Fruit fly (Drosophila melanogaster): ENCODE results near the gene for.
A peak's percentile ranks its signal among the peaks of the same experiment; 100 is the strongest.

Gene for

dm6 chr2L:3580668-3581172 lies 76.0 kb downstream of the for start, which contains the start of gene sob (continued):
- TF ChIP-seq CG31441 (GFP tag; IDR thresholded peaks at IDR 0.05) (no peak), bsh (GFP tag; optimal IDR thresholded peaks at IDR 0.05) (peak in 1 of 2 experiments; percentile 23), gro (GFP tag; optimal IDR thresholded peaks at IDR 0.05) (no peak), dpn (GFP tag; optimal IDR thresholded peaks at IDR 0.05) (no peak), Dref (GFP tag; IDR thresholded peaks at IDR 0.05) (no peak), CG11723 (GFP tag; optimal IDR thresholded peaks at IDR 0.05) (no peak), Bgb (GFP tag; IDR thresholded peaks at IDR 0.05; ENCODE audit: partially characterized antibody) (no peak), Hr51 (GFP tag; optimal IDR thresholded peaks at IDR 0.05) (no peak), NfI (GFP tag; optimal IDR thresholded peaks at IDR 0.05) (no peak), CG15696 (tag; optimal IDR thresholded peaks at IDR 0.05) (no peak), CG7786 (GFP tag; optimal IDR thresholded peaks at IDR 0.05) (no peak), Side (GFP tag; optimal IDR thresholded peaks at IDR 0.05) (no peak), ftz-f1 (GFP tag; optimal IDR thresholded peaks at IDR 0.05) (peak; percentile 4), chinmo (GFP tag; IDR thresholded peaks at IDR 0.05; ENCODE audit: partially characterized antibody) (peak; percentile 95), CG6854 (GFP tag; optimal IDR thresholded peaks at IDR 0.05) (no peak), CG8924 (tag; optimal IDR thresholded peaks at IDR 0.05) (peak; percentile 25), CG32532 (GFP tag; IDR thresholded peaks at IDR 0.05) (peak; percentile 83; the same call in 1 of the 2 replicates), maf-S (GFP tag; optimal IDR thresholded peaks at IDR 0.05) (no peak), dmrt99B (tag; optimal IDR thresholded peaks at IDR 0.05) (no peak), CG12219 (GFP tag; optimal IDR thresholded peaks at IDR 0.05) (peak; percentile 8), CG34422 (GFP tag; IDR thresholded peaks at IDR 0.05) (no peak), CG2120 (GFP tag; optimal IDR thresholded peaks at IDR 0.05) (no peak), NC2α (GFP tag; optimal IDR thresholded peaks at IDR 0.05) (no peak), CG10959 (GFP tag; IDR thresholded peaks at IDR 0.05) (no peak), otp (GFP tag; IDR thresholded peaks at IDR 0.05) (no peak), CG30431 (GFP tag; optimal IDR thresholded peaks at IDR 0.05) (no peak), CG32772 (GFP tag; IDR thresholded peaks at IDR 0.05) (no peak), row (GFP tag; IDR thresholded peaks at IDR 0.05) (no peak), CG8359 (GFP tag; optimal IDR thresholded peaks at IDR 0.05; ENCODE audit: borderline replicate concordance) (no peak), CG9932 (GFP tag; IDR thresholded peaks at IDR 0.05) (peak; percentile 29; the same call in 1 of the 2 replicates), CG6689 (GFP tag; IDR thresholded peaks at IDR 0.05) (peak; percentile 43; the same call in 1 of the 2 replicates), slbo (GFP tag; IDR thresholded peaks at IDR 0.05) (no peak), Mrtf (GFP tag; IDR thresholded peaks at IDR 0.05) (no peak), CG7928 (GFP tag; optimal IDR thresholded peaks at IDR 0.05) (no peak), sc (optimal IDR thresholded peaks at IDR 0.05) (no peak), sc (GFP tag; optimal IDR thresholded peaks at IDR 0.05) (no peak), Hr3 (GFP tag; optimal IDR thresholded peaks at IDR 0.05) (no peak), CG7372 (GFP tag; IDR thresholded peaks at IDR 0.05) (no peak), Lhr (GFP tag; optimal IDR thresholded peaks at IDR 0.05) (no peak), hkb (optimal IDR thresholded peaks at IDR 0.05) (no peak), hkb (GFP tag; IDR thresholded peaks at IDR 0.05) (peak; percentile 34; the same call in 1 of the 2 replicates), CkIIα-i1 (GFP tag; IDR thresholded peaks at IDR 0.05) (no peak), Max (GFP tag; optimal IDR thresholded peaks at IDR 0.05) (no peak), dan (GFP tag; IDR thresholded peaks at IDR 0.05) (no peak), nmo (GFP tag; optimal IDR thresholded peaks at IDR 0.05) (no peak), emc (GFP tag; optimal IDR thresholded peaks at IDR 0.05) (no peak), lola (GFP tag; optimal IDR thresholded peaks at IDR 0.05) (no peak), da (GFP tag; optimal IDR thresholded peaks at IDR 0.05) (no peak), bbx (GFP tag; IDR thresholded peaks at IDR 0.05; ENCODE audit: partially characterized antibody) (peak; percentile 49; the same call in 1 of the 2 replicates), Dek (tag; optimal IDR thresholded peaks at IDR 0.05) (no peak), Oaz (GFP tag; IDR thresholded peaks at IDR 0.05) (no peak), CG4820 (GFP tag; optimal IDR thresholded peaks at IDR 0.05) (no peak)
